Fruit fly (Drosophila melanogaster) whole organism, wandering third instar larva: ENCODE measurements around the gene Dsor1.

Experiments
- Abd-B ChIP-seq: fragments of >200 bp; optimal IDR thresholded peaks from 2 replicates; lab custom pipeline; 2017; ENCODE audit warnings: missing biosample characterization, missing genetic modification characterization
- CG32264 ChIP-seq: fragments of 200-800 bp; sonication (Bioruptor generic); optimal IDR thresholded peaks from 2 replicates; lab custom pipeline; 2016; ENCODE audit warnings: missing biosample characterization, missing genetic modification characterization
- HLH106 ChIP-seq: fragments of 200-800 bp; optimal IDR thresholded peaks from 3 replicates; lab custom pipeline; 2019; ENCODE audit warnings: missing biosample characterization, mild to moderate bottlenecking, missing genetic modification characterization, moderate library complexity
- Hr78 ChIP-seq: fragments of >200 bp; optimal IDR thresholded peaks from 2 replicates; lab custom pipeline; 2017; ENCODE audit warnings: missing biosample characterization, missing genetic modification characterization
- Jra ChIP-seq: sonication (Bioruptor generic); optimal IDR thresholded peaks from 2 replicates; lab custom pipeline; 2016; ENCODE audit warnings: missing biosample characterization, missing genetic modification characterization
- Myc ChIP-seq: fragments of >200 bp; optimal IDR thresholded peaks from 2 replicates; lab custom pipeline; 2017
- N ChIP-seq: fragments of >200 bp; optimal IDR thresholded peaks from 2 replicates; lab custom pipeline; 2018; ENCODE audit warnings: missing biosample characterization, missing external identifiers, missing genetic modification characterization
- Rel ChIP-seq, 2 experiments: fragments of 200-800 bp; sonication (Bioruptor generic) in 1 of 2; optimal IDR thresholded peaks; 2 replicates in 1 of 2; 3 replicates in 1 of 2; lab custom pipeline; 2016 to 2019; ENCODE audit warnings: mild to moderate bottlenecking in 2 of 2, missing biosample characterization in 2 of 2, missing genetic modification characterization in 2 of 2, moderate library complexity in 1 of 2
- dl ChIP-seq, 2 experiments: fragments of 175-275, 200-275 bp in 1 of 2; fragments of 200-275 bp in 1 of 2; sonication (Bioruptor generic); optimal IDR thresholded peaks; lab custom pipeline; 2018; ENCODE audit warnings: mild to moderate bottlenecking in 2 of 2, missing biosample characterization in 2 of 2, missing genetic modification characterization in 2 of 2, moderate library complexity in 2 of 2; ENCODE audit not compliant: partially characterized antibody in 2 of 2, insufficient read depth in 1 of 2
- fru ChIP-seq: fragments of 200-800 bp; sonication (Bioruptor generic); optimal IDR thresholded peaks from 3 replicates; lab custom pipeline; 2016; ENCODE audit warnings: missing biosample characterization, mild to moderate bottlenecking, missing genetic modification characterization
- jim ChIP-seq: fragments of 175-275, 200-325 bp; sonication (Bioruptor generic); optimal IDR thresholded peaks from 2 replicates; lab custom pipeline; 2016; ENCODE audit warnings: missing biosample characterization, mild to moderate bottlenecking, missing genetic modification characterization
- psq ChIP-seq: fragments of 200-800 bp; sonication (Bioruptor generic); optimal IDR thresholded peaks from 3 replicates; lab custom pipeline; 2017; ENCODE audit warnings: missing biosample characterization, mild to moderate bottlenecking, missing genetic modification characterization, moderate library complexity
- sv ChIP-seq: fragments of 200-800 bp; sonication (Bioruptor generic); optimal IDR thresholded peaks from 3 replicates; lab custom pipeline; 2016; ENCODE audit warnings: missing biosample characterization, missing genetic modification characterization

DNA sequence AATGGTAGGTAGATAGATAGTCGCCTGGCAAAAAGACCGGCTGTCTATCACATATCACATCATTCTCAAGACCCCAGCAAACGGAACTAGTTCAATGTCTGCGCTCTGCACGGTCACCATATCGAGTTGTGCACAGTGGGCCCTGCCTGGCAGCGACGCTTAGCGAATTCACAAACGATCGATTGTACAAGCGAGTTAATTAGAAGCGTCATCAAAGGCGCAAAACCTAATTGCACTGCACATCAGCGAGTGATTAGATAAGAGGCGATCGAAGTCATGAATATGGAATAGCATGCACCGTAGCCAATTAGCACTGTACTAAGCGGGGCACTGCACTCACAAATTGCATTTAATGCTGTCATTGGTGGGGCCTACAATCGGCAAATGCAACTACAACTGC lies 26.7 kb upstream of the Dsor1 start:
- TF ChIP-seq sv (no peak), Rel (GFP tag; optimal IDR thresholded peaks at IDR 0.05; lab: Kevin White, UChicago) (no peak), Rel (tag; optimal IDR thresholded peaks at IDR 0.05; lab: Kevin White, UChicago) (no peak), Abd-B (GFP tag; lab: Kevin White, UChicago) (no peak), Jra (GFP tag; lab: Kevin White, UChicago) (no peak), psq (GFP tag; lab: Kevin White, UChicago) (no peak), jim (no peak), N (no peak), fru (GFP tag; lab: Kevin White, UChicago) (no peak), Hr78 (no peak), CG32264 (no peak), HLH106 (tag; lab: Kevin White, UChicago) (no peak), dl (GFP tag; optimal IDR thresholded peaks at IDR 0.05; lab: Kevin White, UChicago; ENCODE audit: insufficient read depth in 1 of 2, partially characterized antibody in 2 of 2) (no peak), Myc (lab: Kevin White, UChicago) (no peak)
